Worm (Caenorhabditis elegans) whole organism, L4 larva: ENCODE data around the gene T07A9.15.

Experiments used
- D1046.2 ChIP-seq: fragments of 200-800 bp; sonication (Bioruptor generic); IDR thresholded peaks from 2 replicates; pipeline ENCODE4 v1.3.6; 2022; ENCODE audit warnings: missing genetic modification characterization, missing compliant biosample characterization
- F37D6.2 ChIP-seq: sonication (generic microtip); optimal IDR thresholded peaks from 2 replicates; lab custom pipeline; 2016; ENCODE audit warnings: mild to moderate bottlenecking, missing genetic modification characterization, missing compliant biosample characterization
- F44E2.7 ChIP-seq: fragments of 200-800 bp; sonication (Bioruptor generic); IDR thresholded peaks from 2 replicates; pipeline ENCODE4 v2.1.2; 2022; ENCODE audit warnings: missing genetic modification characterization, missing compliant biosample characterization
- Y105C5A.15 ChIP-seq: fragments of 200-800 bp; sonication (Bioruptor generic); IDR thresholded peaks from 2 replicates; pipeline ENCODE4 v1.3.6; 2022; ENCODE audit warnings: missing genetic modification characterization, missing compliant biosample characterization
- Y48G9A.11 ChIP-seq: fragments of 200-800 bp; sonication (Bioruptor generic); IDR thresholded peaks from 2 replicates; pipeline ENCODE4 v1.3.6; 2022; ENCODE audit warnings: missing genetic modification reagents, missing genetic modification characterization, missing compliant biosample characterization
- ZK546.5 ChIP-seq, 2 experiments: sonication (generic microtip); optimal IDR thresholded peaks; 2 replicates each; lab custom pipeline; 2017; ENCODE audit warnings: missing biosample characterization in 2 of 2, missing genetic modification characterization in 2 of 2
- aha-1 ChIP-seq: fragments of 150-350 bp; peaks from one replicate; lab custom pipeline; 2014; ENCODE audit warnings: missing biosample characterization, missing genetic modification characterization
- ama-1 ChIP-seq: fragments of 150-350 bp; optimal IDR thresholded peaks from 2 replicates; lab custom pipeline; 2014; ENCODE audit warnings: inconsistent platforms, mixed read lengths
- arid-1 ChIP-seq: fragments of 200-800 bp; sonication (Bioruptor generic); conservative IDR thresholded peaks from 2 replicates; pipeline ENCODE4 v1.3.6; 2022; ENCODE audit warnings: missing genetic modification reagents, missing genetic modification characterization, missing compliant biosample characterization
- attf-4 ChIP-seq: sonication (generic microtip); optimal IDR thresholded peaks from 3 replicates; lab custom pipeline; 2017; ENCODE audit warnings: missing biosample characterization, missing genetic modification characterization
- ceh-62 ChIP-seq: sonication (generic microtip); optimal IDR thresholded peaks from 2 replicates; lab custom pipeline; 2017; ENCODE audit warnings: missing biosample characterization, missing genetic modification characterization
- ces-1 ChIP-seq: fragments of 150-350 bp; sonication (generic microtip); optimal IDR thresholded peaks from 4 replicates; lab custom pipeline; 2014; ENCODE audit warnings: missing biosample characterization, missing genetic modification reagents, missing genetic modification characterization
- cey-2 ChIP-seq: sonication (generic microtip); optimal IDR thresholded peaks from 3 replicates; lab custom pipeline; 2017; ENCODE audit warnings: missing genetic modification characterization, mild to moderate bottlenecking, missing compliant biosample characterization, antibody characterized with exemption, borderline replicate concordance; ENCODE audit not compliant: insufficient read depth
- ctbp-1 ChIP-seq: fragments of 200-800 bp; sonication (Bioruptor generic); IDR thresholded peaks from 2 replicates; pipeline ENCODE4 v1.3.6; 2022; ENCODE audit warnings: missing genetic modification reagents, missing genetic modification characterization, missing compliant biosample characterization
- daf-19 ChIP-seq: fragments of 200-800 bp; sonication (Bioruptor generic); conservative IDR thresholded peaks from 2 replicates; pipeline ENCODE4 v1.3.6; 2022; ENCODE audit warnings: missing genetic modification characterization, missing compliant biosample characterization
- dmd-6 ChIP-seq: fragments of 200-800 bp; sonication (Bioruptor generic); IDR thresholded peaks from 2 replicates; pipeline ENCODE4 v1.3.6; 2022; ENCODE audit warnings: missing genetic modification reagents, missing genetic modification characterization, missing compliant biosample characterization
- dmd-9 ChIP-seq: fragments of 200-800 bp; sonication (Bioruptor generic); IDR thresholded peaks from 2 replicates; pipeline ENCODE4 v1.3.6; 2022; ENCODE audit warnings: missing genetic modification reagents, missing genetic modification characterization, missing compliant biosample characterization
- dve-1 ChIP-seq: sonication (generic microtip); optimal IDR thresholded peaks from 2 replicates; lab custom pipeline; 2017; ENCODE audit warnings: antibody characterized with exemption, mild to moderate bottlenecking, missing genetic modification characterization, missing compliant biosample characterization; ENCODE audit not compliant: insufficient read depth
- fos-1 ChIP-seq: fragments of 150-350 bp; optimal IDR thresholded peaks from 2 replicates; lab custom pipeline; 2014; ENCODE audit warnings: missing biosample characterization, missing genetic modification characterization
- gei-8 ChIP-seq: fragments of 200-800 bp; sonication (Bioruptor generic); optimal IDR thresholded peaks from 2 replicates; lab custom pipeline; 2018; ENCODE audit warnings: mild to moderate bottlenecking, missing genetic modification characterization, missing compliant biosample characterization
- hlh-30 ChIP-seq: sonication (generic microtip); optimal IDR thresholded peaks from 2 replicates; lab custom pipeline; 2017; ENCODE audit warnings: antibody characterized with exemption, mild to moderate bottlenecking, missing genetic modification characterization, missing compliant biosample characterization; ENCODE audit not compliant: insufficient read depth
- lin-1 ChIP-seq: fragments of 200-800 bp; sonication (Bioruptor generic); IDR thresholded peaks from 2 replicates; pipeline ENCODE4 v1.3.6; 2022; ENCODE audit warnings: missing genetic modification reagents, missing genetic modification characterization, missing compliant biosample characterization
- lin-13 ChIP-seq: fragments of 150-350 bp; optimal IDR thresholded peaks from 2 replicates; lab custom pipeline; 2014; ENCODE audit warnings: missing biosample characterization, missing genetic modification reagents, missing genetic modification characterization
- lin-15B ChIP-seq: fragments of 150-350 bp; sonication (generic microtip); optimal IDR thresholded peaks from 3 replicates; lab custom pipeline; 2014; ENCODE audit warnings: missing biosample characterization, missing genetic modification characterization
- lin-29 ChIP-seq: fragments of 200-800 bp; sonication (Bioruptor generic); IDR thresholded peaks from 2 replicates; pipeline ENCODE4 v1.3.6; 2022; ENCODE audit warnings: missing genetic modification reagents, missing genetic modification characterization, missing compliant biosample characterization
- lin-38 ChIP-seq: fragments of 200-800 bp; sonication (Bioruptor generic); IDR thresholded peaks from 2 replicates; pipeline ENCODE4 v1.3.6; 2022; ENCODE audit warnings: missing genetic modification reagents, missing genetic modification characterization, missing compliant biosample characterization
- lir-3 ChIP-seq: sonication (generic microtip); optimal IDR thresholded peaks from 2 replicates; lab custom pipeline; 2016; ENCODE audit warnings: mild to moderate bottlenecking, missing genetic modification characterization, missing compliant biosample characterization
- lsy-2 ChIP-seq, 2 experiments: fragments of 150-350 bp in 1 of 2; sonication (generic microtip) in 1 of 2; optimal IDR thresholded peaks; 2 replicates each; lab custom pipeline; 2014 to 2017; ENCODE audit warnings: missing biosample characterization in 2 of 2, missing genetic modification characterization in 2 of 2
- madf-5 ChIP-seq, 2 experiments: fragments of 200-800 bp; sonication (Bioruptor generic); IDR thresholded peaks; 2 replicates each; pipeline ENCODE4 v1.3.6; 2022; ENCODE audit warnings: missing compliant biosample characterization in 2 of 2, missing genetic modification characterization in 2 of 2
- mep-1 ChIP-seq: fragments of 150-350 bp; sonication (generic microtip); optimal IDR thresholded peaks from 3 replicates; lab custom pipeline; 2014; ENCODE audit warnings: missing biosample characterization, missing genetic modification characterization
- mes-2 ChIP-seq: sonication (generic microtip); optimal IDR thresholded peaks from 2 replicates; lab custom pipeline; 2016; ENCODE audit warnings: missing genotype, mild to moderate bottlenecking, missing genetic modification characterization, missing compliant biosample characterization; ENCODE audit not compliant: poor library complexity, severe bottlenecking
- nhr-10 ChIP-seq: fragments of 150-350 bp; optimal IDR thresholded peaks from 2 replicates; lab custom pipeline; 2014; ENCODE audit warnings: missing biosample characterization, missing genetic modification characterization
- nhr-102 ChIP-seq: sonication (generic microtip); optimal IDR thresholded peaks from 2 replicates; lab custom pipeline; 2016; ENCODE audit warnings: mild to moderate bottlenecking, missing genetic modification characterization, moderate library complexity, missing compliant biosample characterization
- nhr-237 ChIP-seq: sonication (generic microtip); optimal IDR thresholded peaks from 2 replicates; lab custom pipeline; 2017; ENCODE audit warnings: missing biosample characterization, missing genetic modification characterization
- nhr-42 ChIP-seq: fragments of 200-800 bp; sonication (Bioruptor generic); IDR thresholded peaks from 2 replicates; pipeline ENCODE4 v1.3.6; 2022; ENCODE audit warnings: missing genetic modification characterization, missing compliant biosample characterization
- nhr-77 ChIP-seq: fragments of 150-350 bp; optimal IDR thresholded peaks from 2 replicates; lab custom pipeline; 2014; ENCODE audit warnings: missing biosample characterization, missing genetic modification characterization
- pha-4 ChIP-seq, 2 experiments: fragments of 150-350 bp in 1 of 2; fragments of 200-800 bp in 1 of 2; sonication (Bioruptor generic) in 1 of 2; IDR thresholded peaks in 1 of 2; optimal IDR thresholded peaks in 1 of 2; 2 replicates each; pipeline versions ENCODE4 v1.3.6 to Lab custom; 2014 to 2022; ENCODE audit warnings: missing genetic modification characterization in 2 of 2, missing genetic modification reagents in 2 of 2, missing biosample characterization in 1 of 2, missing compliant biosample characterization in 1 of 2
- rbr-2 ChIP-seq: sonication (generic microtip); optimal IDR thresholded peaks from 2 replicates; lab custom pipeline; 2016; ENCODE audit warnings: missing genotype, missing genetic modification characterization, missing compliant biosample characterization
- saeg-2 ChIP-seq: fragments of 200-800 bp; sonication (Bioruptor generic); IDR thresholded peaks from 2 replicates; pipeline ENCODE4 v1.3.6; 2022; ENCODE audit warnings: missing genetic modification reagents, missing genetic modification characterization, missing compliant biosample characterization
- sdz-12 ChIP-seq: fragments of 200-800 bp; sonication (Bioruptor generic); optimal IDR thresholded peaks from 2 replicates; lab custom pipeline; 2018; ENCODE audit warnings: mild to moderate bottlenecking, missing genetic modification characterization, missing compliant biosample characterization
- set-16 ChIP-seq: fragments of 200-800 bp; sonication (Bioruptor generic); IDR thresholded peaks from 2 replicates; pipeline ENCODE4 v1.3.6; 2022; ENCODE audit warnings: missing genetic modification reagents, missing genetic modification characterization, missing compliant biosample characterization
- snpc-1.2 ChIP-seq: fragments of 200-800 bp; sonication (Bioruptor generic); IDR thresholded peaks from 2 replicates; pipeline ENCODE4 v1.3.6; 2022; ENCODE audit warnings: missing genetic modification reagents, missing genetic modification characterization, missing compliant biosample characterization
- spr-3 ChIP-seq: fragments of 200-800 bp; sonication (Bioruptor generic); optimal IDR thresholded peaks from 2 replicates; lab custom pipeline; 2018; ENCODE audit warnings: mild to moderate bottlenecking, missing genetic modification characterization, missing compliant biosample characterization
- tra-1 ChIP-seq: fragments of 200-800 bp; sonication (Bioruptor generic); IDR thresholded peaks from 2 replicates; pipeline ENCODE4 v1.3.6; 2022; ENCODE audit warnings: missing genetic modification reagents, missing genetic modification characterization, missing compliant biosample characterization
- unc-130 ChIP-seq: sonication (generic microtip); optimal IDR thresholded peaks from 2 replicates; lab custom pipeline; 2016; ENCODE audit warnings: missing genetic modification reagents, missing genetic modification characterization, missing compliant biosample characterization
- zfp-2 ChIP-seq: sonication (generic microtip); optimal IDR thresholded peaks from 2 replicates; lab custom pipeline; 2016; ENCODE audit warnings: mild to moderate bottlenecking, missing genetic modification characterization, missing compliant biosample characterization
- zfp-3 ChIP-seq: fragments of 200-800 bp; sonication (Bioruptor generic); conservative IDR thresholded peaks from 2 replicates; pipeline ENCODE4 v1.3.6; 2022; ENCODE audit warnings: missing genetic modification reagents, missing genetic modification characterization, missing compliant biosample characterization

The T07A9.15 gene

ce11 chrIV:396373-396772 lies 3.0 kb upstream of the T07A9.15 start, which contains the start of gene rrp-8:
Gene rrp-8 (plus strand): TSS chrIV:396545.
- TF ChIP-seq nhr-42 (0 out of 2 replicates have a peak, but pooled peaks have one; percentile 43), ama-1 (lab: Kevin White, UChicago) (peak; percentile 1), lin-15B (tag; lab: Kevin White, UChicago) (peak; percentile 5), madf-5 (GFP tag; IDR thresholded peaks at IDR 0.05; lab: Robert Waterston, UW) (0 out of 4 replicates have a peak, but pooled peaks of 1 of the 2 experiments have one; percentile 30), zfp-3 (0 out of 2 replicates have a peak, but pooled peaks have one; percentile 36), aha-1 (peak; percentile 69), nhr-77 (tag; lab: Kevin White, UChicago) (no peak), arid-1 (GFP tag; lab: Robert Waterston, UW) (peak; percentile 25; the same call in 1 of the 2 replicates), nhr-102 (tag; lab: Kevin White, UChicago) (no peak), D1046.2 (GFP tag; lab: Robert Waterston, UW) (no peak), lin-38 (GFP tag; lab: Robert Waterston, UW) (peak; percentile 49), pha-4 (GFP tag; IDR thresholded peaks at IDR 0.05; lab: Robert Waterston, UW) (peak; percentile 37; the same call in 1 of the 2 replicates), pha-4 (tag; optimal IDR thresholded peaks at IDR 0.05; lab: Kevin White, UChicago) (no peak), lsy-2 (tag; optimal IDR thresholded peaks at IDR 0.05; lab: Kevin White, UChicago) (peak in 1 of 2 experiments; percentile 43)
- TF ChIP-seq, all 104 proteins: peak for 10

- TF ChIP-seq lir-3 (tag; lab: Kevin White, UChicago) (peak; percentile 48), dve-1 (tag; lab: Kevin White, UChicago) (peak; percentile 96), mep-1 (peak; percentile 98), daf-19 (GFP tag; lab: Robert Waterston, UW) (no peak), hlh-30 (peak; percentile 71), cey-2 (tag; lab: Kevin White, UChicago) (no peak), lin-29 (GFP tag; lab: Robert Waterston, UW) (peak; percentile 75), gei-8 (GFP tag; lab: Kevin White, UChicago) (peak; percentile 56), set-16 (peak; percentile 66), arid-1 (GFP tag; lab: Robert Waterston, UW) (peak; percentile 96), lin-38 (GFP tag; lab: Robert Waterston, UW) (peak; percentile 90), F44E2.7 (GFP tag; lab: Robert Waterston, UW) (peak; percentile 84; the same call in 1 of the 2 replicates), spr-3 (GFP tag; lab: Kevin White, UChicago) (peak; percentile 81), ZK546.5 (tag; optimal IDR thresholded peaks at IDR 0.05; lab: Kevin White, UChicago) (no peak), rbr-2 (peak; percentile 91), zfp-3 (peak; percentile 45; the same call in 1 of the 2 replicates), zfp-2 (tag; lab: Kevin White, UChicago) (peak; percentile 76), attf-4 (tag; lab: Kevin White, UChicago) (no peak), unc-130 (GFP tag; lab: Kevin White, UChicago) (peak; percentile 97), ceh-62 (tag; lab: Kevin White, UChicago) (no peak), dmd-6 (GFP tag; lab: Robert Waterston, UW) (peak; percentile 71), tra-1 (peak; percentile 74; the same call in 1 of the 2 replicates), lin-15B (tag; lab: Kevin White, UChicago) (peak; percentile 62), lin-13 (GFP tag; lab: Kevin White, UChicago) (peak; percentile 92), mes-2 (tag; lab: Kevin White, UChicago) (peak; percentile 99), lin-1 (GFP tag; lab: Robert Waterston, UW) (peak; percentile 79), ama-1 (lab: Kevin White, UChicago) (peak; percentile 17), Y105C5A.15 (GFP tag; lab: Robert Waterston, UW) (peak; percentile 89), ctbp-1 (GFP tag; lab: Robert Waterston, UW) (peak; percentile 87), nhr-10 (tag; lab: Kevin White, UChicago) (peak; percentile 43), saeg-2 (no peak), snpc-1.2 (GFP tag; lab: Robert Waterston, UW) (peak; percentile 75), dmd-9 (peak; percentile 87), F37D6.2 (tag; lab: Kevin White, UChicago) (peak; percentile 79), aha-1 (peak; percentile 96), fos-1 (tag; lab: Kevin White, UChicago) (no peak), Y48G9A.11 (peak; percentile 49; the same call in 1 of the 2 replicates), ces-1 (GFP tag; lab: Kevin White, UChicago) (peak; percentile 53), sdz-12 (GFP tag; lab: Kevin White, UChicago) (peak; percentile 96), nhr-237 (tag; lab: Kevin White, UChicago) (no peak)
These were observed 3.1 kb downstream of the T07A9.15 start, which contains the start of the genes ears-2 and uncp-18 for ce11 chrIV:390279-390678. Gene ears-2 (minus strand): TSS chrIV:390468. Gene uncp-18 (plus strand): TSS chrIV:390560.
